Fruit fly (Drosophila melanogaster): ENCODE measurements around the gene CG10175.

The CG10175 gene

DNA sequence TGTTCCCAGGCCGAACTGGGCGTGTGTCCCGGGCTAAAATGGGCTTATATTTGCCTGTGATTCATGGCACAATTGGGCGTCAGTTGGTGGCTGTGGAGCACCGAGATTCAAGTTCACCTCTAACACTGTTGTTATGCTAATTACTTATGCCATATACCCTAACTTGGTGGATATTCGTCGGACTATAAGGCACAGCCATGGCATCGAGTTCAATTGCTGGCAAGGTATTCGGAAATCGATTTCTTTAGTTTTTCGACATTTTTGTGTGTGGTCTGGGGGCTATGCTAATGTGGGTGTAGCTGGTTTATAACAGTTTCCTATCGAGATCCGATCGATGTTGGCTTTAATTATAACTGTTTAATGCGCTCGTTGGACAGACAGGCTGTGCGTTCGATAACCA, 4.7 kb downstream of the CG10175 start (continued):
- TF ChIP-seq pan (optimal IDR thresholded peaks at IDR 0.05) = no peak
- TF ChIP-seq pan (GFP tag; optimal IDR thresholded peaks at IDR 0.05 in 1 of 2, IDR thresholded peaks at IDR 0.05 in 1 of 2) = peak in 1 of 2 experiments; percentile 22
- peak; percentile 27 for TF ChIP-seq Vsx1 (GFP tag; optimal IDR thresholded peaks at IDR 0.05)
- no peak for TF ChIP-seq exex (tag; optimal IDR thresholded peaks at IDR 0.05)
- TF ChIP-seq Gug (GFP tag; IDR thresholded peaks at IDR 0.05) = peak; percentile 45; the same call in 1 of the 4 replicates
- no peak for TF ChIP-seq kay (GFP tag; optimal IDR thresholded peaks at IDR 0.05)
- no peak for TF ChIP-seq CG42726 (GFP tag; IDR thresholded peaks at IDR 0.05; ENCODE audit: partially characterized antibody)
- TF ChIP-seq CG12391 (tag; optimal IDR thresholded peaks at IDR 0.05) = no peak
- no peak for TF ChIP-seq CG10979 (tag; optimal IDR thresholded peaks at IDR 0.05)
- TF ChIP-seq CG12299 (tag; optimal IDR thresholded peaks at IDR 0.05) = no peak
- TF ChIP-seq CG10543 (GFP tag; optimal IDR thresholded peaks at IDR 0.05) = no peak
- peak; percentile 18 for TF ChIP-seq ftz-f1 (GFP tag; optimal IDR thresholded peaks at IDR 0.05)
- TF ChIP-seq ham (GFP tag; IDR thresholded peaks at IDR 0.05) = no peak
- no peak for TF ChIP-seq CG6654 (GFP tag; optimal IDR thresholded peaks at IDR 0.05)
- no peak for TF ChIP-seq sc (optimal IDR thresholded peaks at IDR 0.05)
- no peak for TF ChIP-seq sc (GFP tag; optimal IDR thresholded peaks at IDR 0.05)
- TF ChIP-seq CG15011 (GFP tag; optimal IDR thresholded peaks at IDR 0.05) = no peak
- TF ChIP-seq CG12071 (GFP tag; optimal IDR thresholded peaks at IDR 0.05) = peak; percentile 22
- TF ChIP-seq Med (GFP tag) = peak; percentile 82
- TF ChIP-seq vvl (GFP tag; IDR thresholded peaks at IDR 0.05) = peak; percentile 92
- TF ChIP-seq CG7839 (tag; optimal IDR thresholded peaks at IDR 0.05) = peak; percentile 33
- no peak for TF ChIP-seq CG13296 (GFP tag; optimal IDR thresholded peaks at IDR 0.05)
- no peak for TF ChIP-seq CG8944 (GFP tag; optimal IDR thresholded peaks at IDR 0.05)
- no peak for TF ChIP-seq Ssrp (tag; optimal IDR thresholded peaks at IDR 0.05)
- TF ChIP-seq CG31224 (GFP tag; IDR thresholded peaks at IDR 0.05) = no peak
- no peak for TF ChIP-seq Drgx (GFP tag; IDR thresholded peaks at IDR 0.05)
- TF ChIP-seq CG2712 (tag; optimal IDR thresholded peaks at IDR 0.05) = no peak
- no peak for TF ChIP-seq CG14860 (GFP tag; IDR thresholded peaks at IDR 0.05; ENCODE audit: partially characterized antibody)
- peak; percentile 45 for TF ChIP-seq oc (tag; optimal IDR thresholded peaks at IDR 0.05)
- TF ChIP-seq cwo (GFP tag; optimal IDR thresholded peaks at IDR 0.05) = peak; percentile 66
- TF ChIP-seq CG9437 (GFP tag; optimal IDR thresholded peaks at IDR 0.05) = no peak
- no peak for TF ChIP-seq Dfd (GFP tag; optimal IDR thresholded peaks at IDR 0.05)
- no peak for TF ChIP-seq tio (GFP tag; optimal IDR thresholded peaks at IDR 0.05)
- TF ChIP-seq NFAT (GFP tag; IDR thresholded peaks at IDR 0.05) = peak; percentile 23; the same call in 1 of the 2 replicates
- TF ChIP-seq nmo (GFP tag; optimal IDR thresholded peaks at IDR 0.05) = no peak
- peak; percentile 18 for TF ChIP-seq pnt (GFP tag; optimal IDR thresholded peaks at IDR 0.05)
- no peak for TF ChIP-seq sens-2 (GFP tag; IDR thresholded peaks at IDR 0.05)
- TF ChIP-seq CG11456 (GFP tag; IDR thresholded peaks at IDR 0.05) = 0 out of 3 replicates have a peak, but pooled peaks have one; percentile 50
- TF ChIP-seq cg (GFP tag; optimal IDR thresholded peaks at IDR 0.05) = no peak
- no peak for TF ChIP-seq Fer2 (tag; optimal IDR thresholded peaks at IDR 0.05)
- no peak for TF ChIP-seq gcm2 (GFP tag; optimal IDR thresholded peaks at IDR 0.05)
- 0 out of 2 replicates have a peak, but pooled peaks have one; percentile 41 for TF ChIP-seq CG11247 (GFP tag; IDR thresholded peaks at IDR 0.05)
- TF ChIP-seq tx (GFP tag; optimal IDR thresholded peaks at IDR 0.05) = no peak
- no peak for TF ChIP-seq pzg (GFP tag; optimal IDR thresholded peaks at IDR 0.05)
- TF ChIP-seq lov (optimal IDR thresholded peaks at IDR 0.05) = no peak
- no peak for TF ChIP-seq lov (GFP tag; IDR thresholded peaks at IDR 0.05)
- TF ChIP-seq unc-4 (GFP tag; IDR thresholded peaks at IDR 0.05; ENCODE audit: partially characterized antibody) = no peak
- TF ChIP-seq CG1529 (GFP tag; optimal IDR thresholded peaks at IDR 0.05) = no peak
- no peak for TF ChIP-seq zen (tag; optimal IDR thresholded peaks at IDR 0.05)
- no peak for TF ChIP-seq CG8290 (GFP tag; optimal IDR thresholded peaks at IDR 0.05)
- peak in 1 of 2 experiments; percentile 44 for TF ChIP-seq CG8290 (tag; optimal IDR thresholded peaks at IDR 0.05)
- peak; percentile 52 for TF ChIP-seq Ptx1 (GFP tag; IDR thresholded peaks at IDR 0.05)
